Fruit fly (Drosophila melanogaster) whole organism, embryonic: Measurements from ENCODE around the gene Snx21.

Experiments used
- Ada2b ChIP-seq: fragments of 200-800 bp; sonication (Bioruptor generic); IDR thresholded peaks from 2 replicates; pipeline ENCODE4 v1.3.6; 2022; ENCODE audit warnings: missing biosample characterization, missing genetic modification characterization
- B-H1 ChIP-seq: fragments of 200-800 bp; sonication (Bioruptor generic); IDR thresholded peaks from 3 replicates; pipeline ENCODE4 v1.3.6; 2022; ENCODE audit warnings: missing biosample characterization, missing genetic modification characterization
- CG10543 ChIP-seq: fragments of 200-800 bp; sonication (Bioruptor generic); optimal IDR thresholded peaks from 3 replicates; lab custom pipeline; 2017; ENCODE audit warnings: missing biosample characterization, mild to moderate bottlenecking, missing genetic modification characterization, moderate library complexity
- CG10565 ChIP-seq: fragments of 200-800 bp; sonication (Bioruptor generic); optimal IDR thresholded peaks from 3 replicates; lab custom pipeline; 2016; ENCODE audit warnings: missing biosample characterization, mild to moderate bottlenecking, missing genetic modification characterization
- CG11695 ChIP-seq: fragments of 200-800 bp; sonication (Bioruptor generic); IDR thresholded peaks from 3 replicates; pipeline ENCODE4 v1.3.6; 2022; ENCODE audit warnings: missing biosample characterization, missing genetic modification characterization
- CG12744 ChIP-seq: fragments of 200-800 bp; sonication (Bioruptor generic); optimal IDR thresholded peaks from 2 replicates; lab custom pipeline; 2016; ENCODE audit warnings: missing biosample characterization, missing genetic modification characterization
- CG12769 ChIP-seq: fragments of 200-800 bp; sonication (Bioruptor generic); optimal IDR thresholded peaks from 2 replicates; lab custom pipeline; 2019; ENCODE audit warnings: missing biosample characterization, mild to moderate bottlenecking, missing genetic modification characterization, moderate library complexity
- CG13287 ChIP-seq: fragments of 200-800 bp; sonication (Bioruptor generic); IDR thresholded peaks from 2 replicates; pipeline ENCODE4 v1.3.6; 2022; ENCODE audit warnings: missing biosample characterization, missing genetic modification characterization; ENCODE audit not compliant: partially characterized antibody
- CG15601 ChIP-seq: fragments of 200-800 bp; sonication (Bioruptor generic); optimal IDR thresholded peaks from 3 replicates; lab custom pipeline; 2019; ENCODE audit warnings: missing biosample characterization, mild to moderate bottlenecking, missing genetic modification characterization, moderate library complexity
- CG16779 ChIP-seq: fragments of 200-800 bp; sonication (Bioruptor generic); IDR thresholded peaks from 2 replicates; pipeline ENCODE4 v1.3.6; 2022; ENCODE audit warnings: missing biosample characterization, missing genetic modification characterization
- CG16813 ChIP-seq: fragments of 200-800 bp; sonication (Bioruptor generic); IDR thresholded peaks from 3 replicates; pipeline ENCODE4 v1.3.6; 2022; ENCODE audit warnings: missing biosample characterization, missing genetic modification characterization; ENCODE audit not compliant: partially characterized antibody
- CG31388 ChIP-seq: fragments of 200-800 bp; sonication (Bioruptor generic); optimal IDR thresholded peaks from 2 replicates; lab custom pipeline; 2016; ENCODE audit warnings: missing biosample characterization, missing genetic modification characterization
- CG32767 ChIP-seq: fragments of 200-800 bp; sonication (Bioruptor generic); IDR thresholded peaks from 2 replicates; pipeline ENCODE4 v1.3.6; 2022; ENCODE audit warnings: missing biosample characterization, missing genetic modification characterization
- CG33557 ChIP-seq: fragments of 200-800 bp; sonication (Bioruptor generic); optimal IDR thresholded peaks from 2 replicates; lab custom pipeline; 2019; ENCODE audit warnings: missing biosample characterization, mild to moderate bottlenecking, missing genetic modification characterization, moderate library complexity
- CG43689 ChIP-seq: fragments of 200-800 bp; sonication (Bioruptor generic); IDR thresholded peaks from 2 replicates; pipeline ENCODE4 v1.3.6; 2022; ENCODE audit warnings: missing biosample characterization, missing genetic modification characterization
- CG4404 ChIP-seq: fragments of 200-800 bp; sonication (Bioruptor generic); IDR thresholded peaks from 2 replicates; pipeline ENCODE4 v1.3.6; 2022; ENCODE audit warnings: missing biosample characterization, missing genetic modification characterization
- CG4820 ChIP-seq: fragments of 200-800 bp; sonication (Bioruptor generic); optimal IDR thresholded peaks from 3 replicates; lab custom pipeline; 2016; ENCODE audit warnings: missing biosample characterization, missing genetic modification characterization
- CG7271 ChIP-seq: fragments of 200-800 bp; sonication (Bioruptor generic); optimal IDR thresholded peaks from 2 replicates; lab custom pipeline; 2018; ENCODE audit warnings: missing biosample characterization, mild to moderate bottlenecking, missing genetic modification characterization, moderate library complexity
- Camta ChIP-seq: fragments of 200-800 bp; sonication (Bioruptor generic); optimal IDR thresholded peaks from 2 replicates; lab custom pipeline; 2016; ENCODE audit warnings: missing biosample characterization, missing genetic modification characterization
- CoRest ChIP-seq: fragments of 200-800 bp; sonication (Bioruptor generic); optimal IDR thresholded peaks from 3 replicates; lab custom pipeline; 2018; ENCODE audit warnings: missing biosample characterization, mild to moderate bottlenecking, missing genetic modification characterization, moderate library complexity
- Dek ChIP-seq: fragments of 200-800 bp; sonication (Bioruptor generic); optimal IDR thresholded peaks from 3 replicates; lab custom pipeline; 2019; ENCODE audit warnings: missing biosample characterization, mild to moderate bottlenecking, missing genetic modification characterization, moderate library complexity
- Gug ChIP-seq: fragments of 200-800 bp; sonication (Bioruptor generic); IDR thresholded peaks from 4 replicates; pipeline ENCODE4 v1.3.6; 2022; ENCODE audit warnings: missing biosample characterization, missing genetic modification characterization
- HHEX ChIP-seq: fragments of 200-800 bp; sonication (Bioruptor generic); optimal IDR thresholded peaks from 3 replicates; lab custom pipeline; 2017; ENCODE audit warnings: missing biosample characterization, mild to moderate bottlenecking, missing genetic modification characterization, missing genetic modification reagents
- Hand ChIP-seq: fragments of 200-800 bp; sonication (Bioruptor generic); optimal IDR thresholded peaks from 2 replicates; lab custom pipeline; 2017; ENCODE audit warnings: mild to moderate bottlenecking, missing biosample characterization, missing genetic modification reagents, missing genetic modification characterization
- Lim3 ChIP-seq: fragments of 200-800 bp; sonication (Bioruptor generic); IDR thresholded peaks from 2 replicates; pipeline ENCODE4 v1.3.6; 2022; ENCODE audit warnings: missing biosample characterization, missing genetic modification characterization
- Lpt ChIP-seq: fragments of >200 bp; optimal IDR thresholded peaks from 2 replicates; lab custom pipeline; 2018; ENCODE audit warnings: missing biosample characterization, missing genetic modification characterization
- MESR4 ChIP-seq: fragments of 200-800 bp; sonication (Bioruptor generic); optimal IDR thresholded peaks from 2 replicates; lab custom pipeline; 2018; ENCODE audit warnings: missing biosample characterization, mild to moderate bottlenecking, missing genetic modification characterization, moderate library complexity
- Max ChIP-seq: fragments of 200-800 bp; sonication (Bioruptor generic); optimal IDR thresholded peaks from 2 replicates; lab custom pipeline; 2016; ENCODE audit warnings: missing biosample characterization, mild to moderate bottlenecking, missing genetic modification characterization
- abd-A ChIP-seq: fragments of 200-800 bp; sonication (Bioruptor generic); optimal IDR thresholded peaks from 3 replicates; lab custom pipeline; 2019; ENCODE audit warnings: missing biosample characterization, mild to moderate bottlenecking, missing genetic modification characterization, moderate library complexity
- ap ChIP-seq: fragments of 200-800 bp; sonication (Bioruptor generic); IDR thresholded peaks from 2 replicates; pipeline ENCODE4 v1.3.6; 2022; ENCODE audit warnings: missing biosample characterization, missing genetic modification characterization
- caup ChIP-seq: fragments of 200-800 bp; sonication (Bioruptor generic); optimal IDR thresholded peaks from 3 replicates; lab custom pipeline; 2017; ENCODE audit warnings: missing biosample characterization, mild to moderate bottlenecking, missing genetic modification characterization, moderate library complexity; ENCODE audit not compliant: severe bottlenecking
- chm ChIP-seq: fragments of 200-800 bp; sonication (Bioruptor generic); IDR thresholded peaks from 2 replicates; pipeline ENCODE4 v1.3.6; 2022; ENCODE audit warnings: missing biosample characterization, missing genetic modification characterization
- croc ChIP-seq: fragments of 200-800 bp; sonication (Bioruptor generic); conservative IDR thresholded peaks from 3 replicates; pipeline ENCODE4 v1.3.6; 2022; ENCODE audit warnings: missing biosample characterization, missing genetic modification characterization
- dmrt99B ChIP-seq: fragments of 200-800 bp; sonication (Bioruptor generic); optimal IDR thresholded peaks from 2 replicates; lab custom pipeline; 2018; ENCODE audit warnings: missing biosample characterization, mild to moderate bottlenecking, missing genetic modification characterization, moderate library complexity
- dysf ChIP-seq: fragments of 200-800 bp; sonication (Bioruptor generic); IDR thresholded peaks from 3 replicates; pipeline ENCODE4 v1.3.6; 2022; ENCODE audit warnings: missing biosample characterization, missing genetic modification characterization
- emc ChIP-seq: fragments of 200-800 bp; sonication (Bioruptor generic); optimal IDR thresholded peaks from 2 replicates; lab custom pipeline; 2016; ENCODE audit warnings: missing biosample characterization, missing genetic modification characterization
- ems ChIP-seq: fragments of 200-800 bp; sonication (Bioruptor generic); optimal IDR thresholded peaks from 3 replicates; lab custom pipeline; 2016; ENCODE audit warnings: missing biosample characterization, missing genetic modification characterization
- gce ChIP-seq: fragments of 200-800 bp; sonication (Bioruptor generic); IDR thresholded peaks from 3 replicates; pipeline ENCODE4 v1.3.6; 2022; ENCODE audit warnings: missing biosample characterization, missing genetic modification characterization
- grn ChIP-seq: fragments of 200-800 bp; sonication (Bioruptor generic); optimal IDR thresholded peaks from 3 replicates; lab custom pipeline; 2017; ENCODE audit warnings: missing biosample characterization, missing genetic modification characterization
- gsb-n ChIP-seq: fragments of 200-800 bp; sonication (Bioruptor generic); optimal IDR thresholded peaks from 3 replicates; lab custom pipeline; 2018; ENCODE audit warnings: missing biosample characterization, mild to moderate bottlenecking, missing genetic modification characterization
- her ChIP-seq: fragments of 200-800 bp; sonication (Bioruptor generic); optimal IDR thresholded peaks from 2 replicates; lab custom pipeline; 2016; ENCODE audit warnings: missing biosample characterization, missing genetic modification characterization
- kni ChIP-seq: fragments of 200-800 bp; sonication (Bioruptor generic); optimal IDR thresholded peaks from 3 replicates; lab custom pipeline; 2017; ENCODE audit warnings: mild to moderate bottlenecking, missing biosample characterization, missing genetic modification reagents, missing genetic modification characterization
- mld ChIP-seq: fragments of 200-800 bp; sonication (Bioruptor generic); IDR thresholded peaks from 3 replicates; pipeline ENCODE4 v1.3.6; 2022; ENCODE audit warnings: missing biosample characterization, missing genetic modification characterization; ENCODE audit not compliant: partially characterized antibody
- nom ChIP-seq: fragments of 200-800 bp; sonication (Bioruptor generic); optimal IDR thresholded peaks from 2 replicates; lab custom pipeline; 2017; ENCODE audit warnings: missing biosample characterization, missing genetic modification characterization, mild to moderate bottlenecking, moderate library complexity, missing genetic modification reagents
- org-1 ChIP-seq: fragments of 200-800 bp; sonication (Bioruptor generic); optimal IDR thresholded peaks from 2 replicates; lab custom pipeline; 2017; ENCODE audit warnings: missing biosample characterization, missing genetic modification characterization
- pros ChIP-seq: fragments of 200-800 bp; sonication (Bioruptor generic); optimal IDR thresholded peaks from 3 replicates; lab custom pipeline; 2019; ENCODE audit warnings: missing biosample characterization, mild to moderate bottlenecking, missing genetic modification characterization, moderate library complexity
- seq ChIP-seq: fragments of 200-800 bp; sonication (Bioruptor generic); IDR thresholded peaks from 2 replicates; pipeline ENCODE4 v1.3.6; 2022; ENCODE audit warnings: missing biosample characterization, missing genetic modification characterization
- slbo ChIP-seq: fragments of 200-800 bp; sonication (Bioruptor generic); IDR thresholded peaks from 2 replicates; pipeline ENCODE4 v1.3.6; 2022; ENCODE audit warnings: missing biosample characterization, missing genetic modification characterization
- tup ChIP-seq: fragments of 200-800 bp; sonication (Bioruptor generic); optimal IDR thresholded peaks from 2 replicates; lab custom pipeline; 2016; ENCODE audit warnings: missing biosample characterization, mild to moderate bottlenecking, missing genetic modification characterization, moderate library complexity

Gene Snx21

dm6 chr2L:2748480-2749143, 16.9 kb downstream of the Snx21 start (continued):
- TF ChIP-seq CG31388 (peak; percentile 41), CG32767 (GFP tag; lab: Robert Waterston, UW) (peak; percentile 77), CG15601 (tag; lab: Kevin White, UChicago) (peak; percentile 76), tup (peak; percentile 80), CG13287 (GFP tag; lab: Robert Waterston, UW) (peak; percentile 73), Max (GFP tag; lab: Kevin White, UChicago) (peak; percentile 81), caup (peak; percentile 92), HHEX (GFP tag; lab: Kevin White, UChicago) (peak; percentile 90), Hand (GFP tag; lab: Kevin White, UChicago) (peak; percentile 67), CG12744 (GFP tag; lab: Kevin White, UChicago) (peak; percentile 28), CG43689 (peak; percentile 49; the same call in 1 of the 2 replicates), CG10565 (GFP tag; lab: Kevin White, UChicago) (peak; percentile 30), CG12769 (no peak), slbo (peak; percentile 94), dysf (peak; percentile 90), gce (GFP tag; lab: Robert Waterston, UW) (peak; percentile 63; the same call in 2 of the 3 replicates), nom (GFP tag; lab: Kevin White, UChicago) (peak; percentile 81), Camta (GFP tag; lab: Kevin White, UChicago) (peak; percentile 70), abd-A (tag; lab: Kevin White, UChicago) (no peak), CG7271 (no peak), org-1 (peak; percentile 67), seq (GFP tag; lab: Robert Waterston, UW) (peak; percentile 73), dmrt99B (tag; lab: Kevin White, UChicago) (peak; percentile 66), CG16779 (GFP tag; lab: Robert Waterston, UW) (peak; percentile 81), croc (peak; percentile 68), Gug (GFP tag; lab: Robert Waterston, UW) (peak; percentile 92), CG33557 (GFP tag; lab: Kevin White, UChicago) (peak; percentile 67), CG10543 (GFP tag; lab: Kevin White, UChicago) (peak; percentile 93), Lpt (GFP tag; lab: Kevin White, UChicago) (no peak), kni (GFP tag; lab: Kevin White, UChicago) (peak; percentile 55), CG16813 (GFP tag; lab: Robert Waterston, UW) (peak; percentile 50; the same call in 2 of the 3 replicates), B-H1 (GFP tag; lab: Robert Waterston, UW) (peak; percentile 68), CG4404 (GFP tag; lab: Robert Waterston, UW) (peak; percentile 79), CG11695 (GFP tag; lab: Robert Waterston, UW) (peak; percentile 91), her (GFP tag; lab: Kevin White, UChicago) (peak; percentile 78), ems (peak; percentile 81), ap (GFP tag; lab: Robert Waterston, UW) (peak; percentile 64; the same call in 1 of the 2 replicates), Dek (tag; lab: Kevin White, UChicago) (peak; percentile 87), grn (GFP tag; lab: Kevin White, UChicago) (no peak), Lim3 (no peak), MESR4 (GFP tag; lab: Kevin White, UChicago) (peak; percentile 90), chm (GFP tag; lab: Robert Waterston, UW) (peak; percentile 71), mld (GFP tag; lab: Robert Waterston, UW) (no peak), CG4820 (peak; percentile 77), Ada2b (GFP tag; lab: Robert Waterston, UW) (peak; percentile 62), emc (GFP tag; lab: Kevin White, UChicago) (peak; percentile 77), gsb-n (tag; lab: Kevin White, UChicago) (peak; percentile 91), CoRest (tag; lab: Kevin White, UChicago) (peak; percentile 94), pros (GFP tag; lab: Kevin White, UChicago) (no peak)
